Fruit fly (Drosophila melanogaster) whole organism, embryonic: ENCODE data around the gene CG10068.

ENCODE experiments used
- B-H1 ChIP-seq: fragments of 200-800 bp; sonication (Bioruptor generic); IDR thresholded peaks from 3 replicates; pipeline ENCODE4 v1.3.6; 2022; ENCODE audit warnings: missing biosample characterization, missing genetic modification characterization
- BEAF-32 ChIP-seq: fragments of 200-800 bp; sonication (Bioruptor generic); optimal IDR thresholded peaks from 3 replicates; lab custom pipeline; 2017; ENCODE audit warnings: missing biosample characterization, missing genetic modification characterization, mild to moderate bottlenecking, moderate library complexity, missing genetic modification reagents
- C15 ChIP-seq: fragments of 200-800 bp; sonication (Bioruptor generic); IDR thresholded peaks from 3 replicates; pipeline ENCODE4 v1.3.6; 2022; ENCODE audit warnings: missing biosample characterization, missing genetic modification characterization
- CG11695 ChIP-seq: fragments of 200-800 bp; sonication (Bioruptor generic); IDR thresholded peaks from 3 replicates; pipeline ENCODE4 v1.3.6; 2022; ENCODE audit warnings: missing biosample characterization, missing genetic modification characterization
- CG11696 ChIP-seq: fragments of 200-800 bp; sonication (Bioruptor generic); IDR thresholded peaks from 2 replicates; pipeline ENCODE4 v1.3.6; 2022; ENCODE audit warnings: missing biosample characterization, missing genetic modification characterization
- CG12104 ChIP-seq: fragments of 200-800 bp; sonication (Bioruptor generic); optimal IDR thresholded peaks from 3 replicates; lab custom pipeline; 2016; ENCODE audit warnings: missing biosample characterization, missing genetic modification characterization
- CG12299 ChIP-seq: fragments of 200-800 bp; sonication (Bioruptor generic); optimal IDR thresholded peaks from 2 replicates; lab custom pipeline; 2018; ENCODE audit warnings: missing biosample characterization, mild to moderate bottlenecking, missing genetic modification characterization
- CG13624 ChIP-seq: fragments of 200-800 bp; sonication (Bioruptor generic); optimal IDR thresholded peaks from 2 replicates; lab custom pipeline; 2016; ENCODE audit warnings: missing biosample characterization, missing genetic modification characterization
- CG14965 ChIP-seq: fragments of 200-800 bp; sonication (Bioruptor generic); optimal IDR thresholded peaks from 2 replicates; lab custom pipeline; 2016; ENCODE audit warnings: missing biosample characterization, missing genetic modification characterization, borderline replicate concordance
- CG15479 ChIP-seq: fragments of 200-800 bp; sonication (Bioruptor generic); optimal IDR thresholded peaks from 3 replicates; lab custom pipeline; 2019; ENCODE audit warnings: missing biosample characterization, mild to moderate bottlenecking, missing genetic modification characterization, moderate library complexity
- CG15601 ChIP-seq: fragments of 200-800 bp; sonication (Bioruptor generic); optimal IDR thresholded peaks from 3 replicates; lab custom pipeline; 2019; ENCODE audit warnings: missing biosample characterization, mild to moderate bottlenecking, missing genetic modification characterization, moderate library complexity
- CG16863 ChIP-seq: fragments of 200-800 bp; sonication (Bioruptor generic); optimal IDR thresholded peaks from 3 replicates; lab custom pipeline; 2016; ENCODE audit warnings: missing biosample characterization, missing genetic modification characterization
- CG17359 ChIP-seq: fragments of 200-800 bp; sonication (Bioruptor generic); optimal IDR thresholded peaks from 3 replicates; lab custom pipeline; 2018; ENCODE audit warnings: missing biosample characterization, mild to moderate bottlenecking, missing genetic modification characterization, moderate library complexity
- CG17612 ChIP-seq: fragments of 200-800 bp; sonication (Bioruptor generic); IDR thresholded peaks from 2 replicates; pipeline ENCODE4 v1.3.6; 2022; ENCODE audit warnings: missing biosample characterization, missing genetic modification characterization
- CG17912 ChIP-seq: fragments of 200-800 bp; sonication (Bioruptor generic); optimal IDR thresholded peaks from 2 replicates; lab custom pipeline; 2018; ENCODE audit warnings: missing biosample characterization, mild to moderate bottlenecking, missing genetic modification characterization
- CG2199 ChIP-seq: fragments of 200-800 bp; sonication (Bioruptor generic); IDR thresholded peaks from 3 replicates; pipeline ENCODE4 v1.3.6; 2022; ENCODE audit warnings: missing biosample characterization, missing genetic modification characterization
- CG3726 ChIP-seq: fragments of 200-800 bp; sonication (Bioruptor generic); IDR thresholded peaks from 3 replicates; pipeline ENCODE4, ENCODE4 v1.3.6; 2022; ENCODE audit warnings: missing biosample characterization, missing genetic modification characterization
- CG42726 ChIP-seq: fragments of 200-800 bp; sonication (Bioruptor generic); IDR thresholded peaks from 2 replicates; pipeline ENCODE4 v1.3.6; 2022; ENCODE audit warnings: missing biosample characterization, missing genetic modification characterization; ENCODE audit not compliant: partially characterized antibody
- D19A ChIP-seq: fragments of 200-800 bp; optimal IDR thresholded peaks from 3 replicates; lab custom pipeline; 2019; ENCODE audit warnings: missing biosample characterization, mild to moderate bottlenecking, missing genetic modification characterization, moderate library complexity
- Dref ChIP-seq: fragments of 200-800 bp; sonication (Bioruptor generic); IDR thresholded peaks from 2 replicates; pipeline ENCODE4 v1.3.6; 2022; ENCODE audit warnings: missing biosample characterization, missing genetic modification characterization
- Max ChIP-seq: fragments of 200-800 bp; sonication (Bioruptor generic); optimal IDR thresholded peaks from 2 replicates; lab custom pipeline; 2016; ENCODE audit warnings: missing biosample characterization, mild to moderate bottlenecking, missing genetic modification characterization
- Myb ChIP-seq: fragments of 200-800 bp; sonication (Bioruptor generic); optimal IDR thresholded peaks from 2 replicates; lab custom pipeline; 2016; ENCODE audit warnings: missing biosample characterization, missing genetic modification characterization
- Sox100B ChIP-seq: fragments of 200-800 bp; sonication (Bioruptor generic); optimal IDR thresholded peaks from 3 replicates; lab custom pipeline; 2018; ENCODE audit warnings: missing biosample characterization, mild to moderate bottlenecking, missing genetic modification characterization
- Sry-β ChIP-seq: fragments of 200-800 bp; sonication (Bioruptor generic); optimal IDR thresholded peaks from 2 replicates; lab custom pipeline; 2018; ENCODE audit warnings: missing biosample characterization, mild to moderate bottlenecking, missing genetic modification characterization, moderate library complexity
- Taf1 ChIP-seq: fragments of 200-800 bp; sonication (Bioruptor generic); IDR thresholded peaks from 2 replicates; pipeline ENCODE4 v1.3.6; 2022; ENCODE audit warnings: missing biosample characterization, missing genetic modification characterization
- Trl ChIP-seq, 3 experiments: fragments of >200 bp in 2 of 3; fragments of 200-800 bp in 1 of 3; sonication (Bioruptor generic) in 1 of 3; optimal IDR thresholded peaks; 2 replicates in 1 of 3; 3 replicates in 2 of 3; lab custom pipeline; 2016 to 2017; ENCODE audit warnings: missing biosample characterization in 1 of 3, missing genetic modification characterization in 1 of 3
- Xbp1 ChIP-seq: fragments of 200-800 bp; sonication (Bioruptor generic); optimal IDR thresholded peaks from 3 replicates; lab custom pipeline; 2016; ENCODE audit warnings: missing biosample characterization, mild to moderate bottlenecking, missing genetic modification characterization
- dimm ChIP-seq: fragments of 200-800 bp; sonication (Bioruptor generic); IDR thresholded peaks from 2 replicates; pipeline ENCODE4 v1.3.6; 2022; ENCODE audit warnings: missing biosample characterization, missing genetic modification characterization
- dmrt99B ChIP-seq: fragments of 200-800 bp; sonication (Bioruptor generic); optimal IDR thresholded peaks from 2 replicates; lab custom pipeline; 2018; ENCODE audit warnings: missing biosample characterization, mild to moderate bottlenecking, missing genetic modification characterization, moderate library complexity
- ewg ChIP-seq: fragments of 200-800 bp; sonication (Bioruptor generic); optimal IDR thresholded peaks from 3 replicates; lab custom pipeline; 2017; ENCODE audit warnings: mild to moderate bottlenecking, missing biosample characterization, missing genetic modification reagents, missing genetic modification characterization
- exex ChIP-seq: fragments of 200-800 bp; sonication (Bioruptor generic); optimal IDR thresholded peaks from 4 replicates; lab custom pipeline; 2018; ENCODE audit warnings: missing biosample characterization, mild to moderate bottlenecking, missing genetic modification characterization, moderate library complexity
- jumu ChIP-seq: fragments of 200-800 bp; sonication (Bioruptor generic); optimal IDR thresholded peaks from 3 replicates; lab custom pipeline; 2016; ENCODE audit warnings: missing biosample characterization, missing genetic modification characterization
- kah ChIP-seq: fragments of 200-800 bp; sonication (Bioruptor generic); optimal IDR thresholded peaks from 2 replicates; lab custom pipeline; 2018; ENCODE audit warnings: missing biosample characterization, mild to moderate bottlenecking, missing genetic modification characterization
- lov ChIP-seq, 2 experiments: fragments of 200-800 bp in 1 of 2; fragments of >200 bp in 1 of 2; sonication (Bioruptor generic) in 1 of 2; IDR thresholded peaks in 1 of 2; optimal IDR thresholded peaks in 1 of 2; 2 replicates in 1 of 2; 3 replicates in 1 of 2; pipeline versions ENCODE4 v1.3.6 to Lab custom; 2017 to 2022; ENCODE audit warnings: missing biosample characterization in 1 of 2, missing genetic modification characterization in 1 of 2
- luna ChIP-seq: fragments of 200-800 bp; sonication (Bioruptor generic); optimal IDR thresholded peaks from 2 replicates; lab custom pipeline; 2016; ENCODE audit warnings: missing biosample characterization, missing genetic modification characterization
- nmo ChIP-seq: fragments of 200-800 bp; sonication (Bioruptor generic); optimal IDR thresholded peaks from 2 replicates; lab custom pipeline; 2018; ENCODE audit warnings: missing biosample characterization, mild to moderate bottlenecking, missing genetic modification characterization, moderate library complexity
- nom ChIP-seq: fragments of 200-800 bp; sonication (Bioruptor generic); optimal IDR thresholded peaks from 2 replicates; lab custom pipeline; 2017; ENCODE audit warnings: missing biosample characterization, missing genetic modification characterization, mild to moderate bottlenecking, moderate library complexity, missing genetic modification reagents
- pita ChIP-seq: fragments of 200-800 bp; sonication (Bioruptor generic); optimal IDR thresholded peaks from 2 replicates; lab custom pipeline; 2017; ENCODE audit warnings: missing biosample characterization, mild to moderate bottlenecking, missing genetic modification characterization
- shn ChIP-seq: fragments of 200-800 bp; sonication (Bioruptor generic); optimal IDR thresholded peaks from 3 replicates; lab custom pipeline; 2016; ENCODE audit warnings: missing biosample characterization, missing genetic modification characterization
- sqz ChIP-seq: fragments of 200-800 bp; sonication (Bioruptor generic); optimal IDR thresholded peaks from 3 replicates; lab custom pipeline; 2018; ENCODE audit warnings: missing biosample characterization, mild to moderate bottlenecking, missing genetic modification characterization
- stc ChIP-seq: fragments of 200-800 bp; sonication (Bioruptor generic); IDR thresholded peaks from 2 replicates; pipeline ENCODE4 v1.3.6; 2022; ENCODE audit warnings: missing biosample characterization, missing genetic modification characterization
- stwl ChIP-seq: fragments of 200-800 bp; sonication (Bioruptor generic); optimal IDR thresholded peaks from 3 replicates; lab custom pipeline; 2018; ENCODE audit warnings: missing biosample characterization, mild to moderate bottlenecking, missing genetic modification characterization, moderate library complexity
- sug ChIP-seq: fragments of 200-800 bp; optimal IDR thresholded peaks from 2 replicates; lab custom pipeline; 2019; ENCODE audit warnings: missing biosample characterization, mild to moderate bottlenecking, missing genetic modification characterization, moderate library complexity
- tll ChIP-seq, 2 experiments: fragments of 200-800 bp in 1 of 2; fragments of >200 bp in 1 of 2; sonication (Bioruptor generic) in 1 of 2; optimal IDR thresholded peaks; 2 replicates each; lab custom pipeline; 2017 to 2019; ENCODE audit warnings: missing biosample characterization in 2 of 2, missing genetic modification characterization in 2 of 2, mild to moderate bottlenecking in 1 of 2, moderate library complexity in 1 of 2
- tx ChIP-seq: fragments of 200-800 bp; sonication (Bioruptor generic); optimal IDR thresholded peaks from 2 replicates; lab custom pipeline; 2016; ENCODE audit warnings: missing biosample characterization, missing genetic modification characterization
- wor ChIP-seq: fragments of 200-800 bp; sonication (Bioruptor generic); IDR thresholded peaks from 2 replicates; pipeline ENCODE4 v1.3.6; 2022; ENCODE audit warnings: missing biosample characterization, missing genetic modification characterization
- zen2 ChIP-seq: fragments of 200-800 bp; sonication (Bioruptor generic); IDR thresholded peaks from 3 replicates; pipeline ENCODE4 v1.3.6; 2022; ENCODE audit warnings: missing biosample characterization, missing genetic modification characterization; ENCODE audit not compliant: partially characterized antibody

The CG10068 gene

dm6 chr3R:7150544-7151406 is 22.9 kb upstream of the CG10068 start, which contains the start of the genes gfzf and Sas-4 (continued):
- no peak for TF ChIP-seq CG2199 (GFP tag; lab: Robert Waterston, UW)
- TF ChIP-seq luna (GFP tag; lab: Kevin White, UChicago): peak; percentile 36
- peak; percentile 76 for TF ChIP-seq nmo (GFP tag; lab: Kevin White, UChicago)
- TF ChIP-seq BEAF-32 (GFP tag; lab: Kevin White, UChicago): peak; percentile 40
- TF ChIP-seq sug (tag; lab: Kevin White, UChicago): peak; percentile 33
- peak; percentile 39 for TF ChIP-seq stwl (tag; lab: Kevin White, UChicago)
- TF ChIP-seq Sry-β (GFP tag; lab: Kevin White, UChicago): no peak
- no peak for TF ChIP-seq pita (GFP tag; lab: Kevin White, UChicago)
- no peak for TF ChIP-seq Trl (optimal IDR thresholded peaks at IDR 0.05; lab: Kevin White, UChicago)
- TF ChIP-seq Trl (GFP tag; optimal IDR thresholded peaks at IDR 0.05; lab: Kevin White, UChicago): peak; percentile 39
- peak; percentile 55; the same call in 2 of the 3 replicates for TF ChIP-seq CG3726
- TF ChIP-seq CG17359 (tag; lab: Kevin White, UChicago): peak; percentile 48
- TF ChIP-seq D19A (tag; lab: Kevin White, UChicago): no peak
- TF ChIP-seq Myb: peak; percentile 38
- TF ChIP-seq CG15479: peak; percentile 6
- peak; percentile 29 for TF ChIP-seq tx
- no peak for TF ChIP-seq lov (optimal IDR thresholded peaks at IDR 0.05; lab: Kevin White, UChicago)
- no peak for TF ChIP-seq lov (GFP tag; IDR thresholded peaks at IDR 0.05; lab: Robert Waterston, UW)
- TF ChIP-seq Taf1 (GFP tag; lab: Robert Waterston, UW): peak; percentile 48
- no peak for TF ChIP-seq CG17912 (GFP tag; lab: Kevin White, UChicago)
- no peak for TF ChIP-seq kah (GFP tag; lab: Kevin White, UChicago)
- TF ChIP-seq B-H1 (GFP tag; lab: Robert Waterston, UW): no peak; the same call in 2 of the 3 replicates
- peak; percentile 40 for TF ChIP-seq ewg (GFP tag; lab: Kevin White, UChicago)
- TF ChIP-seq dimm (GFP tag; lab: Robert Waterston, UW): no peak
- TF ChIP-seq CG11696 (GFP tag; lab: Robert Waterston, UW): 0 out of 2 replicates have a peak, but pooled peaks have one; percentile 35
- TF ChIP-seq CG15601 (tag; lab: Kevin White, UChicago): peak; percentile 38
- TF ChIP-seq jumu: peak; percentile 51
- TF ChIP-seq dmrt99B (tag; lab: Kevin White, UChicago): no peak
- no peak for TF ChIP-seq tll (GFP tag; optimal IDR thresholded peaks at IDR 0.05; lab: Kevin White, UChicago)
- no peak for TF ChIP-seq CG14965 (GFP tag; lab: Kevin White, UChicago)
- TF ChIP-seq Max (GFP tag; lab: Kevin White, UChicago): peak; percentile 55
- TF ChIP-seq C15: no peak
- TF ChIP-seq CG13624 (GFP tag; lab: Kevin White, UChicago): peak; percentile 3
- TF ChIP-seq CG12299: no peak
- peak; percentile 7 for TF ChIP-seq nom (GFP tag; lab: Kevin White, UChicago)
- peak; percentile 37 for TF ChIP-seq Sox100B (GFP tag; lab: Kevin White, UChicago)
- TF ChIP-seq Dref (GFP tag; lab: Robert Waterston, UW): 0 out of 2 replicates have a peak, but pooled peaks have one; percentile 32
- peak; percentile 8 for TF ChIP-seq CG16863 (GFP tag; lab: Kevin White, UChicago)
- TF ChIP-seq stc (GFP tag; lab: Robert Waterston, UW): no peak
- peak; percentile 12 for TF ChIP-seq CG12104
- TF ChIP-seq wor (GFP tag; lab: Robert Waterston, UW): 0 out of 2 replicates have a peak, but pooled peaks have one; percentile 20
- TF ChIP-seq CG42726: no peak
- no peak for TF ChIP-seq sqz (GFP tag; lab: Kevin White, UChicago)
- no peak for TF ChIP-seq shn (GFP tag; lab: Kevin White, UChicago)
- peak; percentile 81 for TF ChIP-seq Xbp1 (GFP tag; lab: Kevin White, UChicago)
- no peak for TF ChIP-seq CG17612 (GFP tag; lab: Robert Waterston, UW)
- peak; percentile 52; the same call in 1 of the 3 replicates for TF ChIP-seq CG11695 (GFP tag; lab: Robert Waterston, UW)
- TF ChIP-seq zen2 (GFP tag; lab: Robert Waterston, UW): no peak
- no peak for TF ChIP-seq exex (tag; lab: Kevin White, UChicago)
